Worm (Caenorhabditis elegans) whole organism, L2 larva: ENCODE data around the gene F17H10.2.
A peak's percentile ranks its signal among the peaks of the same experiment; 100 is the strongest.

Experiments used
- ama-1 ChIP-seq: fragments of 150-350 bp; optimal IDR thresholded peaks from 2 replicates; lab custom pipeline; 2018; ENCODE audit warnings: inconsistent platforms
- mbf-1 ChIP-seq: sonication (generic microtip); optimal IDR thresholded peaks from 2 replicates; lab custom pipeline; 2017; ENCODE audit warnings: missing biosample characterization, missing genetic modification characterization
- nhr-12 ChIP-seq: fragments of 150-350 bp; optimal IDR thresholded peaks from 2 replicates; lab custom pipeline; 2014; ENCODE audit warnings: missing biosample characterization, missing genetic modification characterization
- nhr-237 ChIP-seq: fragments of 150-350 bp; optimal IDR thresholded peaks from 2 replicates; lab custom pipeline; 2014; ENCODE audit warnings: missing biosample characterization, missing genetic modification characterization
- unc-39 ChIP-seq: fragments of 150-350 bp; optimal IDR thresholded peaks from 2 replicates; lab custom pipeline; 2014; ENCODE audit warnings: missing biosample characterization, missing genetic modification characterization
- zag-1 ChIP-seq: fragments of 150-350 bp; optimal IDR thresholded peaks from 2 replicates; lab custom pipeline; 2014; ENCODE audit warnings: missing biosample characterization, missing genetic modification characterization
- ztf-11 ChIP-seq: sonication (generic microtip); optimal IDR thresholded peaks from 2 replicates; lab custom pipeline; 2017; ENCODE audit warnings: missing biosample characterization, missing genetic modification characterization
- ztf-4 ChIP-seq: fragments of 150-350 bp; optimal IDR thresholded peaks from 2 replicates; lab custom pipeline; 2014; ENCODE audit warnings: missing biosample characterization, missing genetic modification characterization

DNA sequence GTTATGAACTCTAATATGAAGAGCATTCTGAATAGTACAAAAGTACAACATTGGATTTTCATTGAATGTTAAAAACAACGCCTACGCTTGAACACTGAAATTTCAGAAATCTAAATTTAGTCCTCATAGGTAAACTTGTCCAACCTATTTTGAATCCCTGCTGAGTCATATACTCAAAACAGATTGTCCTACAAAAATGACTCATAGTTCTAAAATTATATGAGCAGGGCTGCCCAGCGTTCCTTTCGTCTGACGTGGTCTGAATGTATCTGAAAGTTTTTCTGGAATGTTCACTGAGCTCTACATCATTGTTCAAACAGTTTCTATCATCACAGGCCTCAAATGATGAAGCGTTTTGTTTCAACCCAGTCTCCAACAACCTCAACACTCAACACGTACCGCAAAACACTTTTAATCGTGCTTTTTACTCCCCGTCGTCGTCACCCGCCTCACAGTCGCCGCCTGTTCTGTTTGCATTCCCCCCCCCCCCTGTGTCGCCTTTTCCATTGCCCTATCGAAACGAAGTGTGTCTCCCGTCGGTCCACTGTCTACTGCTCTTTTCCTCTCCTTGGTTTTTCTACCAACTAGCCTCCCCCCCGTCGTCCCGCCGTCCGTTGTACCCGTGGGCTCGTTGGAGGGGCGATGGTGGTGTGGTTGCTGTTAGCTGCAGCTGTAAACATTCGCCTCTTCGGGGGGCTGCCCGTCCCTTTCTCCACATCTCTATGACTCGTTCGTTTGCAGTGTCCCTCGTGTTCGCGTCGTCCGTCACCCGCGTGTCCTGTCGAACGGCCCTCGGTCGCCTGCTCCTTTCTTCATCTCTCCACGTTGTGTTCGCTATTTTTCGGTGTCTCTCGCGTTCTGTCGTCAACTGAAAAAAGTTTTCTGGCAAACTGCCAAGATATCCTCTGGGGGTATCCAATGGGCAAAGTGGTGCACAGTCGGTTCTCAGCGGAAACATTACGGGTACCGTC lies 30.5 kb downstream of the F17H10.2 start:
- TF ChIP-seq zag-1 (no peak), nhr-12 (tag; lab: Kevin White, UChicago) (no peak), ama-1 (lab: Kevin White, UChicago) (peak; percentile 80), ztf-11 (tag; lab: Kevin White, UChicago) (no peak), nhr-237 (tag; lab: Kevin White, UChicago) (no peak), ztf-4 (tag; lab: Kevin White, UChicago) (no peak), unc-39 (tag; lab: Kevin White, UChicago) (no peak), mbf-1 (tag; lab: Kevin White, UChicago) (no peak)
